Fruit fly (Drosophila melanogaster) whole organism, embryonic: ENCODE measurements around the gene CG31075.

Experiments used
- CG3281 ChIP-seq: fragments of 200-800 bp; sonication (Bioruptor generic); optimal IDR thresholded peaks from 3 replicates; lab custom pipeline; 2017; ENCODE audit warnings: missing biosample characterization, mild to moderate bottlenecking, missing genetic modification characterization
- CG9727 ChIP-seq: fragments of 200-800 bp; sonication (Bioruptor generic); optimal IDR thresholded peaks from 3 replicates; lab custom pipeline; 2017; ENCODE audit warnings: missing biosample characterization, mild to moderate bottlenecking, missing genetic modification characterization
- Ets65A ChIP-seq: fragments of 200-800 bp; sonication (Bioruptor generic); peaks from one replicate; lab custom pipeline; 2016; ENCODE audit warnings: missing biosample characterization, missing genetic modification characterization
- insv ChIP-seq, 2 experiments: fragments of 200-800 bp; sonication (Bioruptor generic); optimal IDR thresholded peaks; 3 replicates each; lab custom pipeline; 2016 to 2018; ENCODE audit warnings: missing biosample characterization in 2 of 2, missing genetic modification characterization in 2 of 2
- sima ChIP-seq: fragments of 200-800 bp; sonication (Bioruptor generic); optimal IDR thresholded peaks from 2 replicates; lab custom pipeline; 2016; ENCODE audit warnings: missing biosample characterization, missing genetic modification characterization
- zfh2 ChIP-seq: fragments of 200-800 bp; sonication (Bioruptor generic); optimal IDR thresholded peaks from 2 replicates; lab custom pipeline; 2016; ENCODE audit warnings: missing biosample characterization, missing genetic modification characterization

DNA sequence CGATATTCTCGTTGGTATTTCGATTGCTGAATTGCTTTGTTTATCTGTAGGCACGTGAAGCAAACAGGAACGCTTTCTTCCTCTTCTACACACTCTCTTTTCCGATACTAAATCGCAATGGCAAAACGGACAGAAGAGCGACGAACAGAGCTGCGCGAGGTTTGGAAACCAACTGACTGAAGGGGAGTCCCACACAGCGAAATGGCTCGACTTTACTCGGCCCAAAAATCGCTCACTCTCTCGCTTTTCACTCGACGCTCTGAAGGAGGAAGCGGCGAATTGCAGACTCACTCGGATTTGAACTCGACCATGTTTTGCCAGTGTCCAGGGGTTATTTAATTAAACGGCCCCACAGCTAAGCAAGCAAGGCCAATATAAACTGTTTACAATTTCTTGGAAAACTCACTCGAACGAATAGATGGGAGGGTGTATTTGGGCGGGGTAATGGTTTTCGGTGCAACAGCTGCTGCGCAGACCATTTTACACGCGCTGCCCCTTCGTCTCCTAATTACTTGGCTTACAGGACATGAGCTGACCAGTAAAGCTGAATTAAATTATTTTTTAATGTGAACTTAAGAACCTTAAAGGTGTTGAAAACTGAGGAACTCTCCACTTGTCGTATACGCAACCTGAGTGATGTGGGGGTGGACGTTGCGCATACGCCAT, 29.9 kb downstream of the CG31075 start, which contains the start of gene CG6330:
- TF ChIP-seq CG3281: no peak
- TF ChIP-seq CG9727 (GFP tag; lab: Kevin White, UChicago): no peak
- no peak for TF ChIP-seq sima
- TF ChIP-seq insv (GFP tag; optimal IDR thresholded peaks at IDR 0.05; lab: Kevin White, UChicago): no peak
- TF ChIP-seq Ets65A (GFP tag; lab: Kevin White, UChicago): peak; percentile 5
- no peak for TF ChIP-seq zfh2 (GFP tag; lab: Kevin White, UChicago)
